Worm (Caenorhabditis elegans): Measurements from ENCODE around the gene nmur-3.

ce11 chrX:4440641-4441040 is 25.7 kb upstream of the nmur-3 start, which contains the start of gene F15A8.1:
- TF ChIP-seq W03F9.2 (tag; optimal IDR thresholded peaks at IDR 0.05) (no peak), dao-5 (tag; optimal IDR thresholded peaks at IDR 0.05) (no peak)

All from whole organism, L4/young adult.